Fruit fly (Drosophila melanogaster) S2 (cell line): ENCODE measurements around the gene jigr1.

ENCODE experiments used
- CG8478 ChIP-seq: fragments of >200 bp; optimal IDR thresholded peaks from 2 replicates; lab custom pipeline; 2018
- CTCF ChIP-seq, 2 experiments: fragments of >200 bp; optimal IDR thresholded peaks; 2 replicates each; lab custom pipeline; 2018

dm6 chr3R:25662358-25662757, 24.7 kb downstream of the jigr1 start:
- TF ChIP-seq CG8478 (lab: Kevin White, UChicago), result no peak
- TF ChIP-seq CTCF (optimal IDR thresholded peaks at IDR 0.05; lab: Kevin White, UChicago), result no peak
